Worm (Caenorhabditis elegans) whole organism, L3 larva: ENCODE data around the gene cest-9.1.
A peak's percentile ranks its signal among the peaks of the same experiment; 100 is the strongest.

ENCODE experiments used
- aly-2 ChIP-seq: fragments of 150-350 bp; optimal IDR thresholded peaks from 2 replicates; lab custom pipeline; 2014; ENCODE audit warnings: missing biosample characterization, missing genetic modification characterization
- ama-1 ChIP-seq: fragments of 150-350 bp; optimal IDR thresholded peaks from 2 replicates; lab custom pipeline; 2018
- ceh-28 ChIP-seq: fragments of 150-350 bp; optimal IDR thresholded peaks from 2 replicates; lab custom pipeline; 2014; ENCODE audit warnings: missing biosample characterization, missing genetic modification reagents, missing genetic modification characterization
- ceh-82 ChIP-seq: fragments of 150-350 bp; optimal IDR thresholded peaks from 2 replicates; lab custom pipeline; 2014; ENCODE audit warnings: missing biosample characterization, missing genetic modification characterization
- daf-12 ChIP-seq: fragments of 150-350 bp; optimal IDR thresholded peaks from 2 replicates; lab custom pipeline; 2014; ENCODE audit warnings: missing biosample characterization, missing genetic modification reagents, missing genetic modification characterization
- elt-2 ChIP-seq: sonication (generic microtip); optimal IDR thresholded peaks from 2 replicates; lab custom pipeline; 2016; ENCODE audit warnings: missing genetic modification reagents, mild to moderate bottlenecking, missing genetic modification characterization, missing compliant biosample characterization
- elt-3 ChIP-seq, 3 experiments: fragments of 150-350 bp in 1 of 3; sonication (generic microtip) in 2 of 3; optimal IDR thresholded peaks; 2 replicates in 2 of 3; 4 replicates in 1 of 3; lab custom pipeline; 2014 to 2017; ENCODE audit warnings: missing biosample characterization in 3 of 3, missing genetic modification characterization in 3 of 3
- eor-1 ChIP-seq, 2 experiments: fragments of 150-350 bp; optimal IDR thresholded peaks; 2 replicates each; lab custom pipeline; 2014 to 2018; ENCODE audit warnings: missing biosample characterization in 2 of 2, missing genetic modification characterization in 2 of 2
- fkh-10 ChIP-seq: sonication (generic microtip); optimal IDR thresholded peaks from 2 replicates; lab custom pipeline; 2017; ENCODE audit warnings: missing biosample characterization, missing genetic modification reagents, missing genetic modification characterization
- fkh-2 ChIP-seq: fragments of 150-350 bp; optimal IDR thresholded peaks from 2 replicates; lab custom pipeline; 2014; ENCODE audit warnings: missing biosample characterization, missing genetic modification reagents, missing genetic modification characterization
- fos-1 ChIP-seq: fragments of 150-350 bp; optimal IDR thresholded peaks from 2 replicates; lab custom pipeline; 2014; ENCODE audit warnings: missing biosample characterization, missing genetic modification characterization
- hmg-11 ChIP-seq: sonication (generic microtip); optimal IDR thresholded peaks from 2 replicates; lab custom pipeline; 2016; ENCODE audit warnings: missing genetic modification characterization, missing compliant biosample characterization
- jun-1 ChIP-seq: fragments of 150-350 bp; optimal IDR thresholded peaks from 2 replicates; lab custom pipeline; 2014; ENCODE audit warnings: missing biosample characterization, missing genetic modification reagents, missing genetic modification characterization
- lin-15B ChIP-seq: fragments of 150-350 bp; optimal IDR thresholded peaks from 2 replicates; lab custom pipeline; 2014; ENCODE audit warnings: missing biosample characterization, missing genetic modification characterization
- lin-39 ChIP-seq: fragments of 150-350 bp; optimal IDR thresholded peaks from 2 replicates; lab custom pipeline; 2018; ENCODE audit warnings: missing biosample characterization, missing genetic modification reagents, missing genetic modification characterization
- lsy-12 ChIP-seq: sonication (generic microtip); optimal IDR thresholded peaks from 2 replicates; lab custom pipeline; 2016; ENCODE audit warnings: mild to moderate bottlenecking, missing genetic modification characterization, missing compliant biosample characterization
- mdl-1 ChIP-seq: fragments of 150-350 bp; optimal IDR thresholded peaks from 2 replicates; lab custom pipeline; 2014; ENCODE audit warnings: missing biosample characterization, missing genetic modification characterization
- mml-1 ChIP-seq: fragments of 150-350 bp; sonication (generic microtip); optimal IDR thresholded peaks from 3 replicates; lab custom pipeline; 2014; ENCODE audit warnings: missing biosample characterization, missing genetic modification characterization
- nfya-1 ChIP-seq: sonication (generic microtip); optimal IDR thresholded peaks from 2 replicates; lab custom pipeline; 2017; ENCODE audit warnings: missing genetic modification characterization, mild to moderate bottlenecking, missing compliant biosample characterization, antibody characterized with exemption, moderate library complexity; ENCODE audit not compliant: insufficient read depth
- nhr-11 ChIP-seq: fragments of 150-350 bp; optimal IDR thresholded peaks from 2 replicates; lab custom pipeline; 2014; ENCODE audit warnings: missing biosample characterization, missing genetic modification characterization
- nhr-12 ChIP-seq: fragments of 150-350 bp; optimal IDR thresholded peaks from 2 replicates; lab custom pipeline; 2014; ENCODE audit warnings: missing biosample characterization, missing genetic modification characterization
- nhr-23 ChIP-seq: fragments of 150-350 bp; optimal IDR thresholded peaks from 2 replicates; lab custom pipeline; 2014; ENCODE audit warnings: missing biosample characterization, missing genetic modification reagents, missing genetic modification characterization
- nhr-237 ChIP-seq: fragments of 150-350 bp; optimal IDR thresholded peaks from 2 replicates; lab custom pipeline; 2014; ENCODE audit warnings: missing biosample characterization, missing genetic modification characterization
- nhr-25 ChIP-seq: sonication (generic microtip); optimal IDR thresholded peaks from 2 replicates; lab custom pipeline; 2017; ENCODE audit warnings: missing biosample characterization, missing genetic modification characterization
- nhr-28 ChIP-seq: fragments of 150-350 bp; optimal IDR thresholded peaks from 2 replicates; lab custom pipeline; 2014; ENCODE audit warnings: missing biosample characterization, missing genetic modification characterization
- nhr-76 ChIP-seq: fragments of 150-350 bp; sonication (generic microtip); optimal IDR thresholded peaks from 5 replicates; lab custom pipeline; 2014; ENCODE audit warnings: missing biosample characterization, missing genetic modification characterization
- nhr-77 ChIP-seq: fragments of 150-350 bp; optimal IDR thresholded peaks from 2 replicates; lab custom pipeline; 2014; ENCODE audit warnings: missing biosample characterization, missing genetic modification characterization
- pha-4 ChIP-seq: fragments of 150-350 bp; optimal IDR thresholded peaks from 2 replicates; lab custom pipeline; 2014; ENCODE audit warnings: missing biosample characterization, missing genetic modification reagents, missing genetic modification characterization
- pqm-1 ChIP-seq: fragments of 150-350 bp; optimal IDR thresholded peaks from 2 replicates; lab custom pipeline; 2017; ENCODE audit warnings: missing biosample characterization, missing genetic modification characterization, inconsistent platforms
- sea-2 ChIP-seq: fragments of 150-350 bp; sonication (generic microtip); optimal IDR thresholded peaks from 4 replicates; lab custom pipeline; 2014; ENCODE audit warnings: missing biosample characterization, missing genetic modification reagents, missing genetic modification characterization
- skn-1 ChIP-seq: fragments of 150-350 bp; optimal IDR thresholded peaks from 2 replicates; lab custom pipeline; 2014; ENCODE audit warnings: missing biosample characterization, missing genetic modification characterization
- snpc-4 ChIP-seq: fragments of 150-350 bp; optimal IDR thresholded peaks from 2 replicates; lab custom pipeline; 2014; ENCODE audit warnings: missing biosample characterization, missing genetic modification characterization
- tbx-2 ChIP-seq: sonication (generic microtip); optimal IDR thresholded peaks from 2 replicates; lab custom pipeline; 2016; ENCODE audit warnings: mild to moderate bottlenecking, missing genetic modification characterization, missing compliant biosample characterization
- ztf-11 ChIP-seq: fragments of 150-350 bp; optimal IDR thresholded peaks from 2 replicates; lab custom pipeline; 2014; ENCODE audit warnings: missing biosample characterization, missing genetic modification characterization
- ztf-4 ChIP-seq: fragments of 150-350 bp; optimal IDR thresholded peaks from 2 replicates; lab custom pipeline; 2014; ENCODE audit warnings: missing biosample characterization, missing genetic modification characterization

cest-9.1 gene

ce11 chrX:12205478-12206059 is 20.4 kb upstream of the cest-9.1 start:
- peak; percentile 48 for TF ChIP-seq tbx-2 (tag; lab: Kevin White, UChicago)
- no peak for TF ChIP-seq nhr-23 (tag; lab: Kevin White, UChicago)
- peak; percentile 25 for TF ChIP-seq skn-1
- peak; percentile 98 for TF ChIP-seq fkh-10
- no peak for TF ChIP-seq nhr-25 (tag; lab: Kevin White, UChicago)
- TF ChIP-seq hmg-11 = peak; percentile 58
- peak; percentile 15 for TF ChIP-seq lin-39
- no peak for TF ChIP-seq nhr-237
- peak; percentile 28 for TF ChIP-seq lsy-12 (tag; lab: Kevin White, UChicago)
- peak; percentile 68 for TF ChIP-seq nfya-1 (tag; lab: Kevin White, UChicago)
- TF ChIP-seq ztf-11 = peak; percentile 13

- TF ChIP-seq nhr-11 (tag; lab: Kevin White, UChicago) (peak; percentile 2), fkh-2 (no peak), mdl-1 (tag; lab: Kevin White, UChicago) (no peak), elt-2 (tag; lab: Kevin White, UChicago) (no peak)
- TF ChIP-seq, all 47 proteins: peak for 1
Observed at ce11 chrX:12207078-12207477, 18.9 kb upstream of the cest-9.1 start.

- no peak for TF ChIP-seq sea-2 (GFP tag; lab: Kevin White, UChicago)
- TF ChIP-seq mdl-1 (tag; lab: Kevin White, UChicago) = no peak
- TF ChIP-seq pqm-1 (tag; lab: Kevin White, UChicago) = peak; percentile 49
- peak; percentile 65 for TF ChIP-seq elt-2 (tag; lab: Kevin White, UChicago)
- TF ChIP-seq snpc-4 (tag; lab: Kevin White, UChicago) = no peak
- no peak for TF ChIP-seq nhr-25 (tag; lab: Kevin White, UChicago)
- peak; percentile 57 for TF ChIP-seq nhr-11 (tag; lab: Kevin White, UChicago)
- TF ChIP-seq lin-39 = peak; percentile 15
- TF ChIP-seq jun-1 (tag; lab: Kevin White, UChicago) = peak; percentile 32
Observed at ce11 chrX:12210145-12211032, 15.6 kb upstream of the cest-9.1 start.

ce11 chrX:12212801-12213200 is 13.2 kb upstream of the cest-9.1 start, which contains the start of gene cab-1:
Gene cab-1, minus strand, starts transcription at chrX:12212901.
- TF ChIP-seq lin-15B (tag; lab: Kevin White, UChicago) (no peak), mml-1 (tag; lab: Kevin White, UChicago) (no peak), elt-3 (tag; optimal IDR thresholded peaks at IDR 0.05; lab: Kevin White, UChicago) (no peak), pha-4 (tag; lab: Kevin White, UChicago) (no peak), nhr-76 (no peak), eor-1 (tag; optimal IDR thresholded peaks at IDR 0.05; lab: Kevin White, UChicago) (no peak), aly-2 (tag; lab: Kevin White, UChicago) (no peak), ceh-82 (no peak), nhr-77 (no peak), nhr-23 (tag; lab: Kevin White, UChicago) (no peak), ama-1 (no peak), nhr-12 (no peak), fos-1 (tag; lab: Kevin White, UChicago) (no peak), lsy-12 (tag; lab: Kevin White, UChicago) (no peak), nhr-28 (no peak), daf-12 (tag; lab: Kevin White, UChicago) (no peak), ztf-4 (tag; lab: Kevin White, UChicago) (no peak), ceh-28 (tag; lab: Kevin White, UChicago) (no peak), sea-2 (GFP tag; lab: Kevin White, UChicago) (no peak)
